Worm (Caenorhabditis elegans): Measurements from ENCODE around the gene Y41C4A.22.

- no peak for TF ChIP-seq nhr-11 (tag; optimal IDR thresholded peaks at IDR 0.05)
- no peak for TF ChIP-seq unc-62 (GFP tag; optimal IDR thresholded peaks at IDR 0.05)
- no peak for TF ChIP-seq hmg-11 (tag; optimal IDR thresholded peaks at IDR 0.05)
- TF ChIP-seq egl-27 (tag; optimal IDR thresholded peaks at IDR 0.05) = no peak
- no peak for TF ChIP-seq ZK546.5 (tag; optimal IDR thresholded peaks at IDR 0.05)
- TF ChIP-seq elt-1 (tag; optimal IDR thresholded peaks at IDR 0.05) = no peak
- TF ChIP-seq lsy-12 (tag; optimal IDR thresholded peaks at IDR 0.05) = no peak
- no peak for TF ChIP-seq mdl-1 (tag; optimal IDR thresholded peaks at IDR 0.05)
- TF ChIP-seq ama-1 (optimal IDR thresholded peaks at IDR 0.05) = no peak
- no peak for TF ChIP-seq fos-1 (tag; optimal IDR thresholded peaks at IDR 0.05)
- TF ChIP-seq nhr-77 (tag; optimal IDR thresholded peaks at IDR 0.05) = no peak
- no peak for TF ChIP-seq nfya-1 (tag; optimal IDR thresholded peaks at IDR 0.05; ENCODE audit: insufficient read depth)
These were observed 3.5 kb downstream of the Y41C4A.22 start, which contains the start of gene Y41C4A.7 for ce11 chrIII:11698569-11698968.

Data from whole organism, L3 larva.